Worm (Caenorhabditis elegans) whole organism, L4/young adult: ENCODE measurements around the gene C02B8.1.

Experiments
- W03F9.2 ChIP-seq: fragments of 150-350 bp; optimal IDR thresholded peaks from 2 replicates; lab custom pipeline; 2014; ENCODE audit warnings: missing biosample characterization, missing genetic modification characterization
- dao-5 ChIP-seq: sonication (generic microtip); optimal IDR thresholded peaks from 2 replicates; lab custom pipeline; 2016; ENCODE audit warnings: missing genotype, missing genetic modification characterization, moderate library complexity, missing compliant biosample characterization
- him-1 ChIP-seq: sonication (generic microtip); optimal IDR thresholded peaks from 2 replicates; lab custom pipeline; 2016; ENCODE audit warnings: missing genotype, missing genetic modification reagents, missing genetic modification characterization, missing compliant biosample characterization

ce11 chrX:8185037-8185436, 37.5 kb downstream of the C02B8.1 start, which contains the start of gene C17H11.5:
- TF ChIP-seq W03F9.2 (tag; lab: Kevin White, UChicago) (no peak), him-1 (tag; lab: Kevin White, UChicago) (no peak), dao-5 (no peak)
